Worm (Caenorhabditis elegans): Measurements from ENCODE around the gene C16B8.3.
A peak's percentile ranks its signal among the peaks of the same experiment; 100 is the strongest.

Gene C16B8.3

DNA sequence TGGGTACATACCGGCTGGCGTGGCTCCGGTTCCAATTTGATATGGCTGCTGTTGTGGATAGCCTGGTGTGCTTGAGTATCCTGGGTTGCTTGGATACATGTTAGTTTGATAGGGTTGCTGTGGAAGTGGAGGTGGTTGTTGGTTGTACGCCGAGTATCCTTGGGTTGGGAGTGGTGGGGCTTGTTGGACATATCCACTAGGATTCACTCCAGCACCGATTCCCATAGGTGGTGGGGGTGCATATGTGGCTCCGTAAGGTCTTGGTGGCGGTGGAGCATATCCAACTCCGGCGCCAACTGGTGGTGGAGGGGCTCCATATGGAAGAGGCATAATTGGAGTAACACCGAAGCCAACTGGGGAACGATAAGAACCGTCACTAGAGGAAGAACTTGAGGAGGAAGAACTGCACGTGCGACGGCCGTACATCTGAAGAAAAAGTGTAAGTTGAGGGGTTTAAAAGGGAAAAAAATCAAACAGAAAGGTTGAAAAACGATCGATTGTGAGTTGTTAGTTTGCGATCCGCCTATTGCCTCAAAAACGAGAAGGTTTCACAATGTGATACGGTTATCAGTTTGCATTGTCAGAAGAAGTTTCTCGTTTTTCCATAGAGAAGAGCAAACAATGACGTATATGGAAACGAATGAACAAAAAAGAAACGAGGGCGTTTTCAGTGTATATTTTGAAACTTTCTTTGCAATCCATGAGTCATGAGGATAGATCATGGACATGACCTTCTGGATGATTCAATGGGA is at the start of gene C16B8.3:
C16B8.3 (minus strand) TSS at position 426 of the 752 bp plus-strand sequence.
- TF ChIP-seq him-1 (tag; optimal IDR thresholded peaks at IDR 0.05) (no peak), W03F9.2 (tag; optimal IDR thresholded peaks at IDR 0.05) (peak; percentile 2)

DNA sequence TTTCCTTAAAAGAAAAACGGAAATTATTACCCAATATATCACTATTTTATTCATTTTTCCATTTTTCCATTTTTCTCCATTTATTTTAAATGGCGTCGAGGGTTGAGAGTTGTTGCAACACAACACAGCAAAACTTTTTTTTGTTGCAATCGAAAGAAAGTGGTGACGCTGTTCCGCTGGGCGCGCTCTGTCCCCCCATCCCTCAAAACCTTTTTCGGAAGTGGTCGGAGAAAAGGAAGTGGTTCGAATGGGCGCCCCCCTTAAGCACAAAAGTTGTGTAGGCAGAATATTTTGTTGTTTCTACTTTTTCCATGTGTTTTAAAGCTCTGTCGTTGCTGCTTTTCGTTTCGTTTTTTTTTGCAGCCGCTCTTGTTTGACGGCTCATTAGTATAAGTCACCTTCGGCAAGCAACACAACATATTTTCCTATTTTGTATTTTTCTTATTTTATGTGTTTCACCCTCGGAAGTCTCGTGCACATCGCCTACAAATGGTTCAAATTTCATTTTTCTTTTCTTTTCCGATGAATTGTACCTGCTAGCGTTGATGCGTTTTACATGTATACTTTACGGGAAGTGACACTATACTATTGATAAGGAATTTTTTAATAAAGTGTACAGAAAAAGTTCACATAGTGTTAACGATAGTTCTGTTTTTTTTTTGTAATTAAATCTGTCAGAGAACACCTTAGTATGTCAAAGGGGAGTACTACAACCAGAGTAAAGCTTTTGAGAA is 49.3 kb upstream of the C16B8.3 start:
- TF ChIP-seq him-1 (tag; optimal IDR thresholded peaks at IDR 0.05) (no peak), dao-5 (tag; optimal IDR thresholded peaks at IDR 0.05) (no peak), W03F9.2 (tag; optimal IDR thresholded peaks at IDR 0.05) (no peak)

DNA sequence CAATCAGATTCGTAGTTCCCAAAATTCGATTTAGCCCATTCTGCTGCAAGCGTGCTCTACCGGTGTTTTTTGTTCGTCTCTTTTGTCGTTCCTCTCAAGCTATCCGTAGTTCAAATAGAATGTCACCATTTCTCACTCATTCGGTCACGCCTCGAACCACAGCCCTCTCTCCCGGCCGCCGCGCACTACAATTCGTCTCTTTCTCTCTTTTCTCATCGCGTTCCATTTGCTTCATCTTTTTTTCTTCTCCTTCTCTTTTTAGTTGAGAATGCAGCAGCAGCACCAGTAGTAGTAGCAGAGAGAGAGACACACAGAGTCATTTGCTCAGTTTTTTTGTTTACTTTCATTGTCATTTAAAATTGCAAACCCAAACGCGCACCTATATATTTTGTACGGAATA is 47.7 kb upstream of the C16B8.3 start, which contains the start of gene hrg-1:
hrg-1 (minus strand) TSS at position 109 of the 400 bp plus-strand sequence.
- TF ChIP-seq dao-5 (tag; optimal IDR thresholded peaks at IDR 0.05) (no peak), W03F9.2 (tag; optimal IDR thresholded peaks at IDR 0.05) (peak; percentile 65), him-1 (tag; optimal IDR thresholded peaks at IDR 0.05) (peak; percentile 34)

DNA sequence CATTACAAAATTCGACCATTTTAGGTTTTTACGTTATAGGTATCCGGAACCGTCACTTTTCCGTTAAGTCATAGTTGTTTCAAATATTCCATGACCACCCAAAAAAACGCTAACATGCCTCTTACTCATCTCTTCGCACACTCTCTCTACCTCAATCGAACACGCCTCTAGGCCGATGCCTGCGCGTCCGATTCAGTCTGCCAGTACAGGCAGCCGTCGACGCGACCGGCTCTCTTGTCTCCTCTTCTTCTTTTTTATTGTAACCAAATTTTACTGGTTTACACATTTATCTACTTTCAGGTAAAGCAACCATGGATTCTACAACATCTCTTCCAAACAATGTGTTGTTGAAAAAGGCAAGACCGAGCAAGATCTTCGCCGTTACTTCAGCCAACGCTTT is 43.5 kb upstream of the C16B8.3 start, which contains the start of gene mop-25.1:
mop-25.1 (plus strand) TSS at position 301 of the 400 bp plus-strand sequence.
- TF ChIP-seq dao-5 (tag; optimal IDR thresholded peaks at IDR 0.05) = no peak
- no peak for TF ChIP-seq him-1 (tag; optimal IDR thresholded peaks at IDR 0.05)
- no peak for TF ChIP-seq W03F9.2 (tag; optimal IDR thresholded peaks at IDR 0.05)

DNA sequence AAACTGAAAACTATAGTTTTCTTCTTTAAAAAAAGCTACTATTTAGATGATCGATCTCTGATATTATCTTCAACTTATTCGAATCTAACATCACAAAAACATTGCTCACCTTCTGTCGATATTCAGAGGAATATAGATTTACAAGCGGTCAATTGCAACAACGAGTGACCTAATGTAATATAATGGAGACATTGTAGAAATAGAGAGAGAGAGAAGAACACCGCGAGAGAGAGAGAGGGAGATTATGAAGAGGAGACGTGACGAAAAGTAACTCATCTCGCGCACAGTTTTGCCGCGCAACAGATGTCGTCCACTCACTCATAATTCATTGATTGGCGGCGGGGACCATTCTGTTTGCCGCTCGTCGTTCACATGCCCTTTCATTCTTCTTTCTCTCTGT is 41.9 kb upstream of the C16B8.3 start:
- TF ChIP-seq W03F9.2 (tag; optimal IDR thresholded peaks at IDR 0.05) = no peak
- no peak for TF ChIP-seq dao-5 (tag; optimal IDR thresholded peaks at IDR 0.05)
- TF ChIP-seq him-1 (tag; optimal IDR thresholded peaks at IDR 0.05) = no peak

DNA sequence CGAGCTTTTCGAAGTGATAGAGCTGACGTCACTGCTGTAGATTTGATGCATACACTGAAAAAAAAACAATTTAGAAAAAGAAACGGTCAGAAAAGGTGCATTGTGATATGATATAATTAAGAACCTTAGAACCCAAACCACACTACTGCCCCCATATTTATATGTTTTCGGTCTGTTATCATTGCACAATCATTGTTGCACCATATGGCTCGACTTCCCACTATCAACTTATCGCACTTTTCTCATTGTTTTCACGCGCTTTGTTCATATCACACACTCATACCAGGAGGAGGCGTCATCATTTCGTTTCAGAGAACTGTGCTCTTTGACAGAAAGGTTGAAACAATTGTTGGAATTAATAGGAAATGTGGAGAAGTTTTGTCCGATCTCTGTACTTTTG is 40.5 kb upstream of the C16B8.3 start:
- peak; percentile 32 for TF ChIP-seq W03F9.2 (tag; optimal IDR thresholded peaks at IDR 0.05)
- no peak for TF ChIP-seq dao-5 (tag; optimal IDR thresholded peaks at IDR 0.05)

DNA sequence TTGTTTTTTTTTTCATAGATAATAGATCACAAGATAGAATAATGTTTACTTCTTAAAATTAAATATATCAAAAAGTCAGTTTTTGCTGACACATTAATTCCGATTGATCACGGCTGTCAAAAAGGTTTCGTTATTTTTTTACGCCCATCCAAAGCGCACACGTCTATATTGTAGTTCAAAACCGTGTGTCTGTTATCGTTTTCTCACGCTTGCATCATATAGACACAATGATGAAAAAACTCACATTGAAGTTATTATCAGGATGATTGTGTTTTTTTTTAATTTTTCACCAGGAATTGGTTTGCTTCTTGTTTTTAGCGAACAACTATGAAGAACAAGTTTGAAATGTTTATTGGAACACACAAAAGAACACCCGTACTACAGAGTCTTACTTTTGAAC is 39.3 kb upstream of the C16B8.3 start:
- no peak for TF ChIP-seq dao-5 (tag; optimal IDR thresholded peaks at IDR 0.05)
- TF ChIP-seq him-1 (tag; optimal IDR thresholded peaks at IDR 0.05) = no peak
- no peak for TF ChIP-seq W03F9.2 (tag; optimal IDR thresholded peaks at IDR 0.05)

DNA sequence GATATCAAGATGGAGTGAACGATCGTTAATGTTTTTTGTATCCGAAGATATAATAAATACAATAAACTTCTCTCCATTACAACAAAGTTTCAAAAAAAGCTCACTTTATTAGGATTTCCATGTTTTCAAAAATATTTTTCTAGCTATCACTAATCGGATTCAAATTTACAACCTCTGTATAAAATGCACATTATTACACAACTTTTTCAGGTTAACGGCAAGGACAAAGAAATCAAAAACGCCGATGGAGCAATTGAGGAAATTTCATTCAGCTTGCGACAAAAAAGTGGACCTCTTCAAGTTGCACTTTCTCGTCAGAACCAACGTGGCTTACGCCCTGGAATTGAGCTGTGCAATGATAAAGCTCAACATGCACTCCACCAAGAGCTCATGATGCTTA is 38.5 kb upstream of the C16B8.3 start:
- TF ChIP-seq him-1 (tag; optimal IDR thresholded peaks at IDR 0.05) = no peak
- no peak for TF ChIP-seq dao-5 (tag; optimal IDR thresholded peaks at IDR 0.05)
- no peak for TF ChIP-seq W03F9.2 (tag; optimal IDR thresholded peaks at IDR 0.05)

DNA sequence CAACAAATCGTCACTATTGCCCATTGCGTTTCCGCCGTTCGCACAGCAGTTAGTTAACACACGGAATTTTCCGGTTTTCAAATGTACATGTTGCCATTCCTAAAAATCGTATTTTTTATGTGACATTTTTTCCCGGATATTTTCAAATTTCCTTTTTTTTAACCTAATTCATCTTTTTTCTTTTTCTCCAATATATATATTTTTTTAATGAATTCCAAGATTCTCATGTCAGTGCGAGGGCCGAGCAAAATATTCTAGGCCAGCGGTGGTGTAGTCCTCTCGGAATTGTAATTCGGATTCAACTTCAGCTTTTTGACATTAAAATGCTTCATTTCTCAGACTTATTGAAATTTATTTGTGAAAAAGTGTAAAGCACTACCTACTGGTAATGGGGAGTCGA is 36.6 kb upstream of the C16B8.3 start, which contains the start of gene R02E12.4:
R02E12.4 (plus strand) TSS at position 301 of the 400 bp plus-strand sequence.
- no peak for TF ChIP-seq him-1 (tag; optimal IDR thresholded peaks at IDR 0.05)

DNA sequence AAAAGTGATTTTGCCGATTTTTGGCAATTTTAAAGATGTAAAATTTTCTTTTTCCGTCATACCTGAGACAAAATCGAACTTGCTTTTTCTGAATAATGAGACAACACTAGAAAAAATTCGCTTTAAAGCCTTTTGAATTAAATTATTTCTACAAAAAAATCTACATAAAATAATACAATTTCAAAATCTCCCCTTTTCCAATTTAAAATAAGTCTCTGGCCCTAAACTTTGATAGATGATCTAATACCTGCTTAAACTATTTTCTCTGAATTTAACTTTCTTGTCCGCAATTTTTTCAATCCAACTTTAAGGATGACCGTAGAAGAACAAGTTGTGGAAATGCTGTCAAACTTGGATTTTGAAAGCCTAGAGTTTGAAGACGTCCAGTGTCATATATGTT is 34.8 kb upstream of the C16B8.3 start, which contains the start of gene R02E12.12:
R02E12.12 (plus strand) TSS at position 301 of the 400 bp plus-strand sequence.
- TF ChIP-seq W03F9.2 (tag; optimal IDR thresholded peaks at IDR 0.05) (no peak), him-1 (tag; optimal IDR thresholded peaks at IDR 0.05) (no peak), dao-5 (tag; optimal IDR thresholded peaks at IDR 0.05) (no peak)

DNA sequence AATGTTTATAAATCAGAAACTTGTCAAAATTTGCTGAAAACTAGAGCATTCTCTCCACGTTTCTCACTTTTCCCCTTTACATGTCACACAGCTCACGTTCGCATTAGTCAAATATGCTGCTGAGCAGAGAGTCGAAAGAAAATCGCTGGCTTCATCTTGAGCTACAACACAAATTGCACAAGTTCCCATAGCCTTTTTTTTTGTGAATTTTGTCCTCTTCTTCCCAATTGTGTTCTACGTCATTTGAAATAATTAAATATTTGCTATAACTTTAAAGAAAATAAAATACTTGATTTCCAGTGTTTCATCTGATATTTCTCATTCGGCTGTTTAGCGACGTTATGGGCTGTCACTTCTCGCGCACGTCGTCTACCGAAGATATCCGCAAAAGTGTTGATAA is 28.6 kb upstream of the C16B8.3 start, which contains the start of gene R02E12.5:
R02E12.5 (plus strand) TSS at position 301 of the 400 bp plus-strand sequence.
- no peak for TF ChIP-seq him-1 (tag; optimal IDR thresholded peaks at IDR 0.05)

DNA sequence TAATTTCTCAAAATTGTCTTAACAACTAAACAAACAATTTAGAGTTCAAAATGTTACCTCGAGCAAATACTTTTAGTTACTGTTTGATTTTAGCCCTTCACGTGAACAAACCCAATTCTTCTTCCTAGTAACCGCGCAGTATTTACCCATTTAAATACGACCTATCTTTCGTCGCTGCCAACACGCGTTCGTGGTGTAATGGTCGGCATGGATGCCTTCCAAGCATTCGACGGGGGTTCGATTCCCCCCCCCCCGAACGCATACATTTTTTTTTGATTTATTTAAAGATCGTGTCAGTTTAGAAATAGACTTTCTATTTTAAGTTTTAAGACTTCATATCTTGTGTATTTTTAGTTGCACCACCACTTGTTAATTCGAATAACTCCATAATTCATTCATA is 26.0 kb upstream of the C16B8.3 start:
- no peak for TF ChIP-seq W03F9.2 (tag; optimal IDR thresholded peaks at IDR 0.05)

DNA sequence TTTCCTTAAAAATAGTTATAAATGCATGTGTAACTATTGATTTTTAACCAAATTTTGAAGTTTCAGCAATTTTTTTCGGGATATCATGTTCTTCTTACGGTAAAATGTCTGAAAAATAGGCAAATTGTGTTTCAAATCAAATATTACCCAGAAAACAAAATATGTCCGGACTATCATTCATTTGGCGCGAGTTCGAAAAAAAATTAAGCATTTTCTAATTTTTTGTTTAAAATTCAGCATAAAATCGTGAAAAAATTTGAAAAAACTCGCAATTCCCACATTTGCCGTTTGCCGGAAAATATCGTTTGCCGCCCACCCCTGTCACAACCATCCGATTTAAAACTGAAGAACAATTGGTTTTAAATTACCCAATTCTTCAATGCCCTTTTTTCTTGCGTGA is 23.2 kb upstream of the C16B8.3 start:
- TF ChIP-seq him-1 (tag; optimal IDR thresholded peaks at IDR 0.05) = no peak
- TF ChIP-seq W03F9.2 (tag; optimal IDR thresholded peaks at IDR 0.05) = no peak
- no peak for TF ChIP-seq dao-5 (tag; optimal IDR thresholded peaks at IDR 0.05)

DNA sequence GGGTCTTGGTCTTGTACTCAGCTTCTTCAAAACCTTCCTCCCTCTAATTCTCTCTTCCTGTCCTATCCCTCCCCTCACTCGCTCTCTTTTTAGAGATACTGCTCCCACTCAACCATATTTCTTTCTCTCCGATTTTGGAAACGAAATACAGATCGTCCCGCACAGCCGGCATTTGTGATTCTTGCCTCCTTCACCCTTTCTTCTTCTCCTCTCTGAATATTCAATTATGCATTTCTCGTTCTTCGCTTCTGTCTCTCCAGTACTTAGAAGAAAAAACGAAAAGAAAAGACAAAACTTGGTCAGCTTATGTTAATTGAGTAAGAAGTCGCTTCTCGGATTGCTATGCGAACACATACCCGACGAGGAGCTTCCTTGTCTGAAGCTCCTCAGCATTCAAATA is 22.5 kb upstream of the C16B8.3 start:
- TF ChIP-seq W03F9.2 (tag; optimal IDR thresholded peaks at IDR 0.05) = no peak
- TF ChIP-seq dao-5 (tag; optimal IDR thresholded peaks at IDR 0.05) = no peak
- no peak for TF ChIP-seq him-1 (tag; optimal IDR thresholded peaks at IDR 0.05)
